2 worm cellular contexts compared by ENCODE assay signal in the genomic region with DNA sequence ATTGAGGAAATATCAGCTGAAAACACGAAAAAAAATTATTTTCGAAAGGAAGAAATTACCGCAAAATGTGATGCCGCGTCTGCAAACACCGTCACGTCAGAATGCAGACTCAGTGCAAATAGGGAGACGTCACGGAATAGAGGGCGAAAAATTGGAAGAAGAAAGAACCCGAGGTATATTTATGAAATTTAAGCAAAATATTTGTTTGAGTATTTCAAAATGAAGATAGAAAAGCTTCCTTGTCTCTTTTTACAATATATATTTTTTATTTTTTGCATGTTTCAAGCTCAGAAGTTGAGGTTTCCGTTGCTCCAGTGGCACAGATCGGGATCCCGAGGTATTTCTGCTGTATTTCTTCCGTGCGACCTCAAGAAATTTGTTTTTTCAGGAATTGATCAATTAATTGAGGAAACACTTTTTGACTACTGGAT.
TF ChIP-seq lines count a peak whose summit lies in the region.

Gene W03H9.2, minus strand, starts transcription at position 32 of the 431 bp plus-strand sequence.

TF ChIP-seq in whole organism, L4 larva, 104 proteins besides CTCF, POLR2A, EP300 and RAD21 (continued from another document):
- TF ChIP-seq dve-1 (tag; optimal IDR thresholded peaks at IDR 0.05; lab: Kevin White, UChicago; ENCODE audit: insufficient read depth) = no peak
- TF ChIP-seq nhr-6 (tag; optimal IDR thresholded peaks at IDR 0.05; lab: Kevin White, UChicago) = no peak
- TF ChIP-seq T26A8.4 (GFP tag; IDR thresholded peaks at IDR 0.05; lab: Robert Waterston, UW) = no peak
- TF ChIP-seq zip-2 (tag; optimal IDR thresholded peaks at IDR 0.05; lab: Kevin White, UChicago) = no peak
- peak; percentile 80 for TF ChIP-seq lin-38 (GFP tag; IDR thresholded peaks at IDR 0.05; lab: Robert Waterston, UW)
- peak; percentile 57 for TF ChIP-seq dmd-6 (GFP tag; IDR thresholded peaks at IDR 0.05; lab: Robert Waterston, UW)
- no peak for TF ChIP-seq daf-8 (GFP tag; IDR thresholded peaks at IDR 0.05; lab: Robert Waterston, UW)
- peak; percentile 85 for TF ChIP-seq hmg-1.1 (GFP tag; IDR thresholded peaks at IDR 0.05; lab: Robert Waterston, UW)
- no peak for TF ChIP-seq zip-11 (GFP tag; IDR thresholded peaks at IDR 0.05; lab: Robert Waterston, UW)
- TF ChIP-seq T20F7.1 (GFP tag; optimal IDR thresholded peaks at IDR 0.05; lab: Kevin White, UChicago) = no peak
- TF ChIP-seq snpc-4 (tag; optimal IDR thresholded peaks at IDR 0.05; lab: Kevin White, UChicago) = no peak
- TF ChIP-seq sdz-12 (GFP tag; optimal IDR thresholded peaks at IDR 0.05; lab: Kevin White, UChicago) = peak; percentile 62
- no peak for TF ChIP-seq ztf-7 (tag; optimal IDR thresholded peaks at IDR 0.05; lab: Kevin White, UChicago)
- no peak for TF ChIP-seq ceh-28 (tag; optimal IDR thresholded peaks at IDR 0.05; lab: Kevin White, UChicago)
- TF ChIP-seq gei-8 (GFP tag; optimal IDR thresholded peaks at IDR 0.05; lab: Kevin White, UChicago) = no peak
- TF ChIP-seq Y105C5A.15 (GFP tag; IDR thresholded peaks at IDR 0.05; lab: Robert Waterston, UW) = no peak
- TF ChIP-seq snpc-1.2 (GFP tag; IDR thresholded peaks at IDR 0.05; lab: Robert Waterston, UW) = no peak
- no peak for TF ChIP-seq Y75B8A.6 (GFP tag; IDR thresholded peaks at IDR 0.05; lab: Robert Waterston, UW)
- no peak for TF ChIP-seq mdl-1 (tag; optimal IDR thresholded peaks at IDR 0.05; lab: Kevin White, UChicago)
- TF ChIP-seq tra-1 (GFP tag; IDR thresholded peaks at IDR 0.05; lab: Robert Waterston, UW) = no peak
- no peak for TF ChIP-seq nhr-11 (tag; optimal IDR thresholded peaks at IDR 0.05; lab: Kevin White, UChicago)
- peak; percentile 49 for TF ChIP-seq hlh-11 (tag; optimal IDR thresholded peaks at IDR 0.05; lab: Kevin White, UChicago)
- no peak for TF ChIP-seq mdt-29 (GFP tag; IDR thresholded peaks at IDR 0.05; lab: Robert Waterston, UW)
- no peak for TF ChIP-seq ZK337.2 (GFP tag; IDR thresholded peaks at IDR 0.05; lab: Robert Waterston, UW)
- TF ChIP-seq lin-15B (tag; optimal IDR thresholded peaks at IDR 0.05; lab: Kevin White, UChicago) = no peak
- no peak for TF ChIP-seq unc-62 (GFP tag; optimal IDR thresholded peaks at IDR 0.05 in 1 of 2; lab: Kevin White, UChicago)
- no peak for TF ChIP-seq unc-62 (tag; optimal IDR thresholded peaks at IDR 0.05; lab: Kevin White, UChicago)
- TF ChIP-seq lin-13 (GFP tag; optimal IDR thresholded peaks at IDR 0.05; lab: Kevin White, UChicago) = peak; percentile 18
- TF ChIP-seq lin-29 (GFP tag; IDR thresholded peaks at IDR 0.05; lab: Robert Waterston, UW) = no peak
- TF ChIP-seq jun-1 (tag; optimal IDR thresholded peaks at IDR 0.05; lab: Kevin White, UChicago) = no peak
- TF ChIP-seq ctbp-1 (GFP tag; IDR thresholded peaks at IDR 0.05; lab: Robert Waterston, UW) = 0 out of 2 replicates have a peak, but pooled peaks have one; percentile 40
- TF ChIP-seq ZK546.5 (tag; optimal IDR thresholded peaks at IDR 0.05; lab: Kevin White, UChicago) = no peak
- peak; percentile 75 for TF ChIP-seq nhr-77 (tag; optimal IDR thresholded peaks at IDR 0.05; lab: Kevin White, UChicago)
- no peak for TF ChIP-seq nhr-10 (tag; optimal IDR thresholded peaks at IDR 0.05; lab: Kevin White, UChicago)
- TF ChIP-seq php-3 (GFP tag; IDR thresholded peaks at IDR 0.05; lab: Robert Waterston, UW) = no peak
- TF ChIP-seq dmd-8 (GFP tag; IDR thresholded peaks at IDR 0.05; lab: Robert Waterston, UW) = no peak
- TF ChIP-seq lin-39 (tag; optimal IDR thresholded peaks at IDR 0.05; lab: Kevin White, UChicago) = no peak
- peak; percentile 58; the same call in 1 of the 2 replicates for TF ChIP-seq pha-4 (GFP tag; IDR thresholded peaks at IDR 0.05; lab: Robert Waterston, UW)
- TF ChIP-seq pha-4 (tag; optimal IDR thresholded peaks at IDR 0.05; lab: Kevin White, UChicago) = no peak
- peak; percentile 15 for TF ChIP-seq nhr-28 (tag; optimal IDR thresholded peaks at IDR 0.05; lab: Kevin White, UChicago)
- no peak for TF ChIP-seq ceh-32 (tag; optimal IDR thresholded peaks at IDR 0.05; lab: Kevin White, UChicago; ENCODE audit: poor library complexity)
- TF ChIP-seq ceh-44 (GFP tag; IDR thresholded peaks at IDR 0.05; lab: Robert Waterston, UW) = peak; percentile 22; the same call in 1 of the 2 replicates
- TF ChIP-seq mxl-2 (GFP tag; conservative IDR thresholded peaks at IDR 0.05; lab: Robert Waterston, UW) = no peak
- TF ChIP-seq mep-1 (tag; optimal IDR thresholded peaks at IDR 0.05; lab: Kevin White, UChicago) = no peak
- TF ChIP-seq tag-97 (GFP tag; IDR thresholded peaks at IDR 0.05; lab: Robert Waterston, UW) = no peak
- TF ChIP-seq rbr-2 (tag; optimal IDR thresholded peaks at IDR 0.05; lab: Kevin White, UChicago) = peak; percentile 65
- no peak for TF ChIP-seq D1046.2 (GFP tag; IDR thresholded peaks at IDR 0.05; lab: Robert Waterston, UW)
- no peak for TF ChIP-seq zag-1 (tag; optimal IDR thresholded peaks at IDR 0.05; lab: Kevin White, UChicago)
- TF ChIP-seq unc-39 (tag; optimal IDR thresholded peaks at IDR 0.05; lab: Kevin White, UChicago) = no peak
- TF ChIP-seq mes-2 (tag; optimal IDR thresholded peaks at IDR 0.05; lab: Kevin White, UChicago; ENCODE audit: poor library complexity, severe bottlenecking) = peak; percentile 95

TF ChIP-seq in whole organism, late embryonic, 69 proteins besides CTCF, POLR2A, EP300 and RAD21 (continued from another document):
- no peak for TF ChIP-seq pat-9 (tag; optimal IDR thresholded peaks at IDR 0.05; lab: Kevin White, UChicago)
- TF ChIP-seq sox-2 (GFP tag; IDR thresholded peaks at IDR 0.05; lab: Robert Waterston, UW) = no peak
- TF ChIP-seq syd-9 (tag; optimal IDR thresholded peaks at IDR 0.05; lab: Kevin White, UChicago) = peak; percentile 69
- no peak for TF ChIP-seq ceh-9 (tag; optimal IDR thresholded peaks at IDR 0.05; lab: Kevin White, UChicago)
- TF ChIP-seq ceh-6 (GFP tag; optimal IDR thresholded peaks at IDR 0.05; lab: Kevin White, UChicago) = no peak
- no peak for TF ChIP-seq pros-1 (tag; optimal IDR thresholded peaks at IDR 0.05; lab: Kevin White, UChicago)
- no peak for TF ChIP-seq hlh-30 (tag; optimal IDR thresholded peaks at IDR 0.05; lab: Kevin White, UChicago; ENCODE audit: insufficient read depth)
- peak; percentile 41 for TF ChIP-seq C38D4.7 (GFP tag; optimal IDR thresholded peaks at IDR 0.05; lab: Kevin White, UChicago)
- no peak for TF ChIP-seq pha-4 (tag; optimal IDR thresholded peaks at IDR 0.05; lab: Kevin White, UChicago)
TF ChIP-seq in whole organism, late embryonic: peak in this region for 47.
